Worm (Caenorhabditis elegans): ENCODE results near the gene C09B9.7.

- TF ChIP-seq elt-3 (tag; optimal IDR thresholded peaks at IDR 0.05) (no peak), nhr-10 (tag; optimal IDR thresholded peaks at IDR 0.05) (no peak), skn-1 (tag; optimal IDR thresholded peaks at IDR 0.05) (no peak), nhr-11 (tag; optimal IDR thresholded peaks at IDR 0.05) (no peak), nhr-237 (tag; optimal IDR thresholded peaks at IDR 0.05) (no peak), crh-2 (tag; optimal IDR thresholded peaks at IDR 0.05) (no peak), ama-1 (optimal IDR thresholded peaks at IDR 0.05) (no peak), ceh-82 (tag; optimal IDR thresholded peaks at IDR 0.05) (no peak), aly-2 (tag; optimal IDR thresholded peaks at IDR 0.05) (no peak), ZK546.5 (tag; optimal IDR thresholded peaks at IDR 0.05) (no peak), unc-62 (GFP tag; optimal IDR thresholded peaks at IDR 0.05) (no peak)
Measured at ce11 chrIV:5012241-5012640, 48.6 kb downstream of the C09B9.7 start, which contains the start of gene srm-1.

Data from whole organism, L2 larva.